Worm (Caenorhabditis elegans): Measurements from ENCODE around the gene mans-3.

The mans-3 gene

ce11 chrX:5195462-5196160, 30.4 kb downstream of the mans-3 start, which contains the start of gene pqn-62:
TSS of gene pqn-62 (plus strand) at chrX:5196110.
- no peak for TF ChIP-seq unc-42 (tag; optimal IDR thresholded peaks at IDR 0.05)
- no peak for TF ChIP-seq mec-3 (tag; optimal IDR thresholded peaks at IDR 0.05; ENCODE audit: borderline replicate concordance)
- TF ChIP-seq ref-2 (tag; optimal IDR thresholded peaks at IDR 0.05) = no peak
- TF ChIP-seq hlh-15 (tag; optimal IDR thresholded peaks at IDR 0.05) = no peak
- peak; percentile 17 for TF ChIP-seq ceh-34 (tag; optimal IDR thresholded peaks at IDR 0.05)
- peak; percentile 22 for TF ChIP-seq nfya-1 (tag; optimal IDR thresholded peaks at IDR 0.05)
- peak; percentile 70 for TF ChIP-seq ceh-18 (tag; optimal IDR thresholded peaks at IDR 0.05)
- no peak for TF ChIP-seq ama-1 (optimal IDR thresholded peaks at IDR 0.05)
- TF ChIP-seq rnt-1 (tag; optimal IDR thresholded peaks at IDR 0.05) = peak; percentile 60
- TF ChIP-seq ceh-2 (tag; optimal IDR thresholded peaks at IDR 0.05) = no peak
- TF ChIP-seq pha-2 (tag; optimal IDR thresholded peaks at IDR 0.05) = no peak
- peak; percentile 51 for TF ChIP-seq unc-55 (GFP tag; optimal IDR thresholded peaks at IDR 0.05)

ce11 chrX:5197440-5197839, 32.2 kb downstream of the mans-3 start:
- TF ChIP-seq pax-1 (tag; optimal IDR thresholded peaks at IDR 0.05) (no peak), sox-4 (tag; optimal IDR thresholded peaks at IDR 0.05) (no peak), sox-2 (GFP tag; IDR thresholded peaks at IDR 0.05) (no peak), ceh-19 (GFP tag; optimal IDR thresholded peaks at IDR 0.05) (no peak), ceh-18 (tag; optimal IDR thresholded peaks at IDR 0.05) (no peak), tbx-7 (tag; optimal IDR thresholded peaks at IDR 0.05) (no peak), gmeb-2 (tag; optimal IDR thresholded peaks at IDR 0.05) (no peak), ceh-48 (tag; optimal IDR thresholded peaks at IDR 0.05) (no peak), che-1 (tag; optimal IDR thresholded peaks at IDR 0.05) (no peak), unc-86 (tag; optimal IDR thresholded peaks at IDR 0.05) (no peak), pat-9 (tag; optimal IDR thresholded peaks at IDR 0.05) (no peak), ceh-31 (tag; optimal IDR thresholded peaks at IDR 0.05) (no peak), ceh-6 (GFP tag; optimal IDR thresholded peaks at IDR 0.05) (no peak), unc-55 (GFP tag; optimal IDR thresholded peaks at IDR 0.05) (no peak), unc-3 (GFP tag; conservative IDR thresholded peaks at IDR 0.05) (no peak), unc-3 (tag; optimal IDR thresholded peaks at IDR 0.05) (no peak), dmd-4 (tag; optimal IDR thresholded peaks at IDR 0.05; ENCODE audit: borderline replicate concordance) (no peak), eyg-1 (tag; optimal IDR thresholded peaks at IDR 0.05) (no peak)

DNA sequence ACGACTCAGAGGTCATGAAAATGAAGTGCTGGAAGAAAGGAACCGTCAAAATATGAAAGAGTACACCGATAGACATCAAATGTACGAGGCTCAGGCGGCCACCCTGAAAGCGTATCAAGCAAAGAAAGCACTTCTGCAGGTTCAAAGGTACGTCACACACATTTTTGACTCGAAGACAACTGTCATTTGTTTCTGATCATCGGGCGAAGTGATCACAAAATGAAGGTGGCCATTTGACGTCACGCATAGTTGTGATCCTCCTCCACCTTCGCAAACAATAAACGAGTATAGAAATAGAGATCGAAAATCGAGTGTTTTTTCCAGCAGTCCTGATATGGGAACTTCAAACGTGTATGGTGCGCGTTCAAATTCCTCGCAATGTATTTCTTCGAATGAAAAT, 34.0 kb downstream of the mans-3 start:
- TF ChIP-seq ahr-1 (tag; optimal IDR thresholded peaks at IDR 0.05) (no peak), rnt-1 (tag; optimal IDR thresholded peaks at IDR 0.05) (no peak), K02D7.2 (tag; optimal IDR thresholded peaks at IDR 0.05) (no peak), pros-1 (tag; optimal IDR thresholded peaks at IDR 0.05) (no peak), hlh-6 (tag; optimal IDR thresholded peaks at IDR 0.05) (no peak), ceh-30 (tag; optimal IDR thresholded peaks at IDR 0.05) (no peak), elt-4 (tag; optimal IDR thresholded peaks at IDR 0.05) (no peak), hlh-15 (tag; optimal IDR thresholded peaks at IDR 0.05) (no peak), pqm-1 (tag; optimal IDR thresholded peaks at IDR 0.05) (no peak), Y22D7AL.16 (tag; optimal IDR thresholded peaks at IDR 0.05) (no peak), unc-42 (tag; optimal IDR thresholded peaks at IDR 0.05) (no peak), odd-2 (tag; optimal IDR thresholded peaks at IDR 0.05) (no peak)

DNA sequence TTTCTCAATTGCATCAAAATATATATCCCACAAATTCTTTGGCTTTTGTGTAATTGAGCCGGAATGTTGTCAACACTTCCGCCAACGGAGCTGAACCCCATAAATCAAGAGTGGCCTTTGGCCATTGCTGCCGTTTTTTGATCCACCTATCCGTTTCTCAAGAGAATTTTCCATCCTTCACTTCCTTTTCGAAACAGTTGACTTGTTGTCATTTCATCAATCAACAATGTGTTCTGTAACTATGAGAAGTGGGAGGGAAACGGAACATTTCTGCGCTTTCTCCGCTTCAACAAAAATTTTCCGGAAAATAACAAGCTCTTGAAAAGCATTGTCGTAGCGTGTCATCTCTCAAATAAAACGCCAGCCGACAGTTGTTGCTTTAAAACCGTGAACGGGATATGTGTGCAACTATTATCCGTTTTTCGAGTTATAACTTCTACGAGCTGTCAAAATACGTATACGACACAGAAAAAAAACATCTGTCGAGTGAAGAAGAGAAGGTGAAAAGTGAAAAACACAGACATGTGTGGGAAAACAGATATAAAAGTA, 34.7 kb downstream of the mans-3 start:
- TF ChIP-seq Y22D7AL.16 (tag; optimal IDR thresholded peaks at IDR 0.05) (no peak), unc-55 (GFP tag; optimal IDR thresholded peaks at IDR 0.05) (no peak), unc-3 (GFP tag; conservative IDR thresholded peaks at IDR 0.05) (no peak), unc-3 (tag; optimal IDR thresholded peaks at IDR 0.05) (no peak), unc-42 (tag; optimal IDR thresholded peaks at IDR 0.05) (no peak), fkh-6 (tag; optimal IDR thresholded peaks at IDR 0.05) (no peak), pag-3 (tag; optimal IDR thresholded peaks at IDR 0.05; ENCODE audit: borderline replicate concordance) (no peak), C38D4.7 (GFP tag; optimal IDR thresholded peaks at IDR 0.05) (no peak), hlh-13 (GFP tag; optimal IDR thresholded peaks at IDR 0.05) (no peak), hlh-30 (tag; optimal IDR thresholded peaks at IDR 0.05; ENCODE audit: insufficient read depth) (no peak), madf-2 (tag; optimal IDR thresholded peaks at IDR 0.05) (no peak), ceh-22 (tag; optimal IDR thresholded peaks at IDR 0.05) (no peak), fkh-10 (GFP tag; optimal IDR thresholded peaks at IDR 0.05) (no peak), ceh-34 (tag; optimal IDR thresholded peaks at IDR 0.05) (no peak), fax-1 (tag; optimal IDR thresholded peaks at IDR 0.05) (no peak)

Measured in whole organism, late embryonic.